Fruit fly (Drosophila melanogaster) whole organism: ENCODE data around the gene ast.

ENCODE experiments used
- CG8478 ChIP-seq: fragments of >200 bp; optimal IDR thresholded peaks from 2 replicates; lab custom pipeline; 2018; ENCODE audit warnings: inconsistent platforms
- EcR ChIP-seq, 2 experiments: fragments of >200 bp; optimal IDR thresholded peaks; 2 replicates each; lab custom pipeline; 2017; ENCODE audit warnings: missing biosample characterization in 2 of 2, missing genetic modification characterization in 2 of 2, missing genetic modification reagents in 2 of 2
- pan ChIP-seq: fragments of >200 bp; optimal IDR thresholded peaks from 2 replicates; lab custom pipeline; 2017
- usp ChIP-seq: fragments of >200 bp; optimal IDR thresholded peaks from 2 replicates; lab custom pipeline; 2017; ENCODE audit warnings: missing biosample characterization, missing genetic modification characterization, mixed read lengths

- TF ChIP-seq CG8478 (no peak), EcR (GFP tag; optimal IDR thresholded peaks at IDR 0.05; lab: Kevin White, UChicago) (no peak), usp (GFP tag; lab: Kevin White, UChicago) (no peak), pan (no peak)
These were observed 29.3 kb upstream of the ast start for dm6 chr2L:1048427-1048826.
